Fruit fly (Drosophila melanogaster): ENCODE data around the gene I-2.

DNA sequence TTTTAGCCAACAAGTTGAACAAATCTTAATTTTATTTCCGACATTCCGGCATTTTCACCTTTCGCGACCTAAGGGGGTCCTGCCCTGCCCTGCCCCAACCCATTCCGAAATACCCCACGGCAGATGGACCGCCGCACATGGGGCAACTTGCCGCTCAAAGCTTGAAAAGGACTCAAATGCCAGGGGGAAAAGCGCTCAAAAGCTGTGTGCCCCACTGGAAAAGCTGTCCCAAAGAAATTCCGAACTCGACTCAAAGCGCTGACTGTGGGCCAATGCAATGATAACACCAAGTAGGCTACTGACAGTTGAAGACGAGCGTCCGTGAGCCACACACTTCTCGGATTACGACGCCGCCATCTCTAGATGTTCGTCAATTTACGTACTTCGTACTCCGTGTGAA is 49.9 kb downstream of the I-2 start, which contains the start of gene CG32052:
- no peak for TF ChIP-seq Snoo (tag; optimal IDR thresholded peaks at IDR 0.05)
- no peak for TF ChIP-seq EcR (GFP tag; optimal IDR thresholded peaks at IDR 0.05)
- no peak for TF ChIP-seq CG4496 (GFP tag; IDR thresholded peaks at IDR 0.05)
- no peak for TF ChIP-seq CG10348 (GFP tag; IDR thresholded peaks at IDR 0.05)
- TF ChIP-seq CG13204 (GFP tag; optimal IDR thresholded peaks at IDR 0.05), result no peak
- no peak for TF ChIP-seq rn (GFP tag; IDR thresholded peaks at IDR 0.05)
- TF ChIP-seq fd96Ca (GFP tag; IDR thresholded peaks at IDR 0.05), result no peak
- no peak for TF ChIP-seq CG32121 (GFP tag; IDR thresholded peaks at IDR 0.05)
- TF ChIP-seq CG8301 (tag; optimal IDR thresholded peaks at IDR 0.05), result no peak
- no peak for TF ChIP-seq CG34367 (tag; optimal IDR thresholded peaks at IDR 0.05)
- no peak for TF ChIP-seq Pif1B (GFP tag; optimal IDR thresholded peaks at IDR 0.05)
